Fruit fly (Drosophila melanogaster): ENCODE data around the gene CG4553.
A peak's percentile ranks its signal among the peaks of the same experiment; 100 is the strongest.

CG4553 gene

DNA sequence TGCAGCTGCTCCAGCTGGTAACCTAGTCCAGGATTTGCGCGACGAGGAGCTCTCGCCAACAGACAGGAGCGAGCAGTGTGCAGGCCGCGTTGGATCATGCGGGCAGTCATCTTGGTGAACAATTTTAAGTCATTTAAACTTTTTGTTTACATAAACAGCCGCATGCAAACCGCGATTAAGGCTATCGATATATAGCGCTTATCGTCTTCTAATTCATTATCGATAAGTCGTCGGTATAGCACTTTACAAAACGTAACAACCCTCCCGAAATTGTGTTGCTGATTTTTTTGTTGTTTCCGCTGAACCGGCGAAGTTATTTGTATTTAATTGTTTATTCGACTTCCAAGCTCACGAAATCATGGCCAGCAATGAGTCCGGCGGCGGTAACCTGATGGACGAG lies at the start of gene CG4553, which contains the start of gene MED28 (continued):
- TF ChIP-seq lola (GFP tag; optimal IDR thresholded peaks at IDR 0.05) (no peak), CG3847 (GFP tag; IDR thresholded peaks at IDR 0.05) (no peak), jumu (GFP tag; optimal IDR thresholded peaks at IDR 0.05) (no peak), CG7745 (tag; optimal IDR thresholded peaks at IDR 0.05) (no peak), HLH54F (GFP tag; optimal IDR thresholded peaks at IDR 0.05) (no peak), fd102C (GFP tag; optimal IDR thresholded peaks at IDR 0.05) (no peak), pita (GFP tag; optimal IDR thresholded peaks at IDR 0.05) (no peak), ab (GFP tag; optimal IDR thresholded peaks at IDR 0.05) (no peak), HLH4C (GFP tag; IDR thresholded peaks at IDR 0.05; ENCODE audit: partially characterized antibody) (peak; percentile 85), crc (GFP tag; optimal IDR thresholded peaks at IDR 0.05) (no peak), CG11695 (GFP tag; IDR thresholded peaks at IDR 0.05) (no peak), CG10959 (GFP tag; IDR thresholded peaks at IDR 0.05) (no peak), ara (GFP tag; IDR thresholded peaks at IDR 0.05) (no peak), al (GFP tag; IDR thresholded peaks at IDR 0.05) (no peak), Gug (GFP tag; IDR thresholded peaks at IDR 0.05) (no peak), CG15601 (tag; optimal IDR thresholded peaks at IDR 0.05) (no peak), gcm (GFP tag; optimal IDR thresholded peaks at IDR 0.05) (no peak), Hr39 (optimal IDR thresholded peaks at IDR 0.05) (no peak), Fer2 (tag; optimal IDR thresholded peaks at IDR 0.05) (no peak), zf30C (GFP tag; optimal IDR thresholded peaks at IDR 0.05) (no peak), CG3726 (GFP tag; IDR thresholded peaks at IDR 0.05) (no peak), cg (GFP tag; optimal IDR thresholded peaks at IDR 0.05) (no peak), Atf-2 (GFP tag; optimal IDR thresholded peaks at IDR 0.05) (no peak), BtbVII (GFP tag; optimal IDR thresholded peaks at IDR 0.05) (no peak), CG11247 (GFP tag; IDR thresholded peaks at IDR 0.05) (no peak), CG1792 (GFP tag; optimal IDR thresholded peaks at IDR 0.05) (no peak), CG6683 (GFP tag; optimal IDR thresholded peaks at IDR 0.05) (no peak), ranshi (GFP tag; IDR thresholded peaks at IDR 0.05) (no peak), br (optimal IDR thresholded peaks at IDR 0.05) (no peak), aop (GFP tag; IDR thresholded peaks at IDR 0.05) (no peak), CG12659 (GFP tag; optimal IDR thresholded peaks at IDR 0.05) (peak; percentile 41), gce (GFP tag; IDR thresholded peaks at IDR 0.05) (no peak), slp2 (GFP tag; optimal IDR thresholded peaks at IDR 0.05) (no peak), rib (GFP tag; IDR thresholded peaks at IDR 0.05) (no peak), inv (GFP tag; IDR thresholded peaks at IDR 0.05; ENCODE audit: partially characterized antibody) (peak; percentile 62), Dad (GFP tag; optimal IDR thresholded peaks at IDR 0.05) (no peak), H15 (GFP tag; IDR thresholded peaks at IDR 0.05) (no peak), Stat92E (GFP tag; optimal IDR thresholded peaks at IDR 0.05) (no peak), CG31388 (GFP tag; optimal IDR thresholded peaks at IDR 0.05) (no peak), CHES-1-like (GFP tag; optimal IDR thresholded peaks at IDR 0.05) (no peak), Sox100B (GFP tag; optimal IDR thresholded peaks at IDR 0.05) (no peak), CG8765 (GFP tag; IDR thresholded peaks at IDR 0.05) (no peak), sisA (GFP tag; IDR thresholded peaks at IDR 0.05) (no peak), cato (GFP tag; optimal IDR thresholded peaks at IDR 0.05; ENCODE audit: borderline replicate concordance) (no peak), cas (GFP tag; IDR thresholded peaks at IDR 0.05) (no peak), Hand (GFP tag; optimal IDR thresholded peaks at IDR 0.05) (no peak), CG18011 (GFP tag; optimal IDR thresholded peaks at IDR 0.05) (no peak), mirr (GFP tag; optimal IDR thresholded peaks at IDR 0.05) (no peak), chinmo (GFP tag; IDR thresholded peaks at IDR 0.05; ENCODE audit: partially characterized antibody) (peak; percentile 74; the same call in 2 of the 4 replicates), ATbp (GFP tag; optimal IDR thresholded peaks at IDR 0.05) (no peak), CG10979 (tag; optimal IDR thresholded peaks at IDR 0.05) (no peak), gem (tag; optimal IDR thresholded peaks at IDR 0.05) (no peak)

Measured in whole organism, embryonic.